Comparison of ENCODE assay signal across 1 fruit fly cellular context in the genomic region with DNA sequence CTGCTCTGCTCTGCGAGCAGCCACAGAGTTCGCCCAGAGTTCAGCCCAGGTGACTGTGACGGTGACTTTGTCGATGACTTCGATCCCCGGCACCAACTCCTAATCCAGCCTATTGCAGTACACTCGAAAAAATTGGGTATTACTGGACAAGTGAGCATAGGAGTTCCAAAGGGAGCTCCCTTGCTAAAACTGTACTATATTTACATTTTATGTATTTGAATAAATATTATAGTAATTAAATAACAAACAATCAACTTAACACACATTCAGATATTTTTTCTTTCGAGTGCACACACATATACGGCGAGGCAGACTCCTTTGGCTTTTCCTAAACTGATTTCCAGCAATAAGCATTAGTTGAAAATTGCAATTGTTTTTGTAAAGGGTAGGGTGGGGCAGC.
A peak's percentile ranks its signal among the peaks of the same experiment; 100 is the strongest.
TF ChIP-seq lines count a peak whose summit lies in the region.

No protein-coding gene starts in this region.

TF ChIP-seq in whole organism, prepupa, 60 proteins besides CTCF, POLR2A, EP300 and RAD21 (continued from another document):
- peak in 1 of 2 experiments; percentile 34 for TF ChIP-seq salr (GFP tag; optimal IDR thresholded peaks at IDR 0.05; lab: Kevin White, UChicago)
- TF ChIP-seq eg (GFP tag; IDR thresholded peaks at IDR 0.05; lab: Robert Waterston, UW) = peak; percentile 56; the same call in 1 of the 3 replicates
- TF ChIP-seq lz (GFP tag; optimal IDR thresholded peaks at IDR 0.05; lab: Kevin White, UChicago) = no peak
- TF ChIP-seq Blimp-1 (GFP tag; optimal IDR thresholded peaks at IDR 0.05; lab: Kevin White, UChicago) = no peak
- peak; percentile 58; the same call in 2 of the 3 replicates for TF ChIP-seq CG8119 (GFP tag; IDR thresholded peaks at IDR 0.05; lab: Robert Waterston, UW)
- TF ChIP-seq CG1621 (tag; optimal IDR thresholded peaks at IDR 0.05; lab: Kevin White, UChicago) = no peak
- no peak for TF ChIP-seq cyc (GFP tag; optimal IDR thresholded peaks at IDR 0.05; lab: Kevin White, UChicago)
- no peak for TF ChIP-seq acj6 (GFP tag; optimal IDR thresholded peaks at IDR 0.05; lab: Kevin White, UChicago)
- TF ChIP-seq CG11902 (GFP tag; optimal IDR thresholded peaks at IDR 0.05; lab: Kevin White, UChicago) = no peak
- TF ChIP-seq Sox15 (GFP tag; optimal IDR thresholded peaks at IDR 0.05; lab: Kevin White, UChicago) = no peak
- TF ChIP-seq CG31627 (GFP tag; optimal IDR thresholded peaks at IDR 0.05; lab: Kevin White, UChicago) = no peak
- TF ChIP-seq ss (GFP tag; optimal IDR thresholded peaks at IDR 0.05; lab: Kevin White, UChicago) = no peak
- TF ChIP-seq CG11294 (GFP tag; IDR thresholded peaks at IDR 0.05; lab: Robert Waterston, UW) = no peak
- TF ChIP-seq CG6276 (GFP tag; optimal IDR thresholded peaks at IDR 0.05; lab: Kevin White, UChicago) = peak; percentile 55
- TF ChIP-seq vri (GFP tag; optimal IDR thresholded peaks at IDR 0.05; lab: Kevin White, UChicago) = no peak
